Worm (Caenorhabditis elegans) whole organism, young adult: Measurements from ENCODE around the gene str-188.

ENCODE experiments used
- F23B12.7 ChIP-seq: sonication (generic microtip); optimal IDR thresholded peaks from 2 replicates; lab custom pipeline; 2017; ENCODE audit warnings: missing genetic modification characterization, mild to moderate bottlenecking, missing compliant biosample characterization, antibody characterized with exemption, moderate library complexity; ENCODE audit not compliant: insufficient read depth
- F37B4.10 ChIP-seq: fragments of 200-800 bp; sonication (Bioruptor generic); IDR thresholded peaks from 2 replicates; pipeline ENCODE4 v1.3.6; 2022; ENCODE audit warnings: missing genetic modification characterization, missing compliant biosample characterization
- F39B2.1 ChIP-seq: fragments of 200-800 bp; sonication (Bioruptor generic); IDR thresholded peaks from 2 replicates; pipeline ENCODE4 v1.3.6; 2022; ENCODE audit warnings: missing genetic modification reagents, missing genetic modification characterization, missing compliant biosample characterization
- F55B11.4 ChIP-seq: sonication (generic microtip); optimal IDR thresholded peaks from 2 replicates; lab custom pipeline; 2016; ENCODE audit warnings: missing compliant biosample characterization, missing genetic modification characterization, borderline replicate concordance; ENCODE audit not compliant: insufficient read depth
- T26A5.8 ChIP-seq: sonication (generic microtip); optimal IDR thresholded peaks from 2 replicates; lab custom pipeline; 2016; ENCODE audit warnings: missing genetic modification characterization, missing compliant biosample characterization
- Y53F4B.3 ChIP-seq: fragments of 200-800 bp; sonication (Bioruptor generic); IDR thresholded peaks from 2 replicates; pipeline ENCODE4 v1.3.6; 2022; ENCODE audit warnings: missing genetic modification reagents, missing genetic modification characterization, missing compliant biosample characterization
- Y56A3A.18 ChIP-seq: fragments of 200-800 bp; sonication (Bioruptor generic); IDR thresholded peaks from 2 replicates; pipeline ENCODE4 v1.3.6; 2022; ENCODE audit warnings: missing genetic modification reagents, missing genetic modification characterization, missing compliant biosample characterization
- ama-1 ChIP-seq, 3 experiments: fragments of 150-350 bp in 1 of 3; sonication (generic microtip) in 2 of 3; optimal IDR thresholded peaks; 2 replicates each; lab custom pipeline; 2014 to 2018; ENCODE audit warnings: missing biosample characterization in 2 of 3, missing genetic modification characterization in 2 of 3, missing genetic modification reagents in 2 of 3
- atf-7 ChIP-seq: sonication (generic microtip); optimal IDR thresholded peaks from 2 replicates; lab custom pipeline; 2017; ENCODE audit warnings: mild to moderate bottlenecking, missing genetic modification characterization, missing compliant biosample characterization
- athp-1 ChIP-seq: sonication (generic microtip); optimal IDR thresholded peaks from 2 replicates; lab custom pipeline; 2017; ENCODE audit warnings: mild to moderate bottlenecking, missing genetic modification characterization, missing compliant biosample characterization
- cebp-1 ChIP-seq, 2 experiments: fragments of 200-800 bp in 1 of 2; sonication (Bioruptor generic) in 1 of 2; sonication (generic microtip) in 1 of 2; IDR thresholded peaks in 1 of 2; optimal IDR thresholded peaks in 1 of 2; 2 replicates each; pipeline versions ENCODE4 v1.3.6 to Lab custom; 2017 to 2022; ENCODE audit warnings: missing compliant biosample characterization in 2 of 2, missing genetic modification characterization in 2 of 2, mild to moderate bottlenecking in 1 of 2, missing genetic modification reagents in 1 of 2, moderate library complexity in 1 of 2
- cebp-2 ChIP-seq: fragments of 200-800 bp; sonication (Bioruptor generic); IDR thresholded peaks from 2 replicates; pipeline ENCODE4 v1.3.6; 2022; ENCODE audit warnings: missing genetic modification characterization, missing compliant biosample characterization
- ceh-40 ChIP-seq: fragments of 200-800 bp; sonication (Bioruptor generic); IDR thresholded peaks from 2 replicates; pipeline ENCODE4 v1.3.6; 2022; ENCODE audit warnings: missing genetic modification characterization, missing compliant biosample characterization
- ceh-79 ChIP-seq: sonication (generic microtip); optimal IDR thresholded peaks from 2 replicates; lab custom pipeline; 2017; ENCODE audit warnings: mild to moderate bottlenecking, missing genetic modification characterization, missing compliant biosample characterization
- ceh-91 ChIP-seq: fragments of 200-800 bp; sonication (Bioruptor generic); IDR thresholded peaks from 2 replicates; pipeline ENCODE4 v1.3.6; 2022; ENCODE audit warnings: missing genetic modification reagents, missing genetic modification characterization, missing compliant biosample characterization
- chd-7 ChIP-seq: sonication (generic microtip); optimal IDR thresholded peaks from 2 replicates; lab custom pipeline; 2016; ENCODE audit warnings: mild to moderate bottlenecking, missing genetic modification characterization, moderate library complexity, missing compliant biosample characterization
- dpff-1 ChIP-seq: sonication (generic microtip); optimal IDR thresholded peaks from 2 replicates; lab custom pipeline; 2017; ENCODE audit warnings: mild to moderate bottlenecking, missing genetic modification characterization, missing compliant biosample characterization
- egl-18 ChIP-seq: fragments of 200-800 bp; sonication (Bioruptor generic); IDR thresholded peaks from 2 replicates; pipeline ENCODE4 v1.3.6; 2022; ENCODE audit warnings: missing genetic modification reagents, missing genetic modification characterization, missing compliant biosample characterization
- ekl-4 ChIP-seq: fragments of 200-800 bp; sonication (Bioruptor generic); IDR thresholded peaks from 2 replicates; pipeline ENCODE4 v1.3.6; 2022; ENCODE audit warnings: missing genetic modification reagents, missing genetic modification characterization, missing compliant biosample characterization
- fkh-3 ChIP-seq: sonication (generic microtip); optimal IDR thresholded peaks from 2 replicates; lab custom pipeline; 2016; ENCODE audit warnings: mild to moderate bottlenecking, missing genetic modification characterization, missing compliant biosample characterization
- him-1 ChIP-seq: sonication (generic microtip); optimal IDR thresholded peaks from 2 replicates; lab custom pipeline; 2016; ENCODE audit warnings: missing genotype, missing genetic modification reagents, missing genetic modification characterization, missing compliant biosample characterization
- hmg-20 ChIP-seq: fragments of 200-800 bp; sonication (Bioruptor generic); IDR thresholded peaks from 2 replicates; pipeline ENCODE4 v1.3.6; 2022; ENCODE audit warnings: missing genetic modification reagents, missing genetic modification characterization, missing compliant biosample characterization
- let-526 ChIP-seq: fragments of 200-800 bp; sonication (Bioruptor generic); IDR thresholded peaks from 2 replicates; pipeline ENCODE4 v1.3.6; 2022; ENCODE audit warnings: missing genetic modification reagents, missing genetic modification characterization, missing compliant biosample characterization
- let-607 ChIP-seq, 2 experiments: fragments of 200-800 bp in 1 of 2; sonication (Bioruptor generic) in 1 of 2; sonication (generic microtip) in 1 of 2; optimal IDR thresholded peaks; 2 replicates each; lab custom pipeline; 2016 to 2018; ENCODE audit warnings: mild to moderate bottlenecking in 2 of 2, missing compliant biosample characterization in 2 of 2, missing genetic modification characterization in 2 of 2, moderate library complexity in 2 of 2, missing genotype in 1 of 2
- lsl-1 ChIP-seq: fragments of 200-800 bp; sonication (Bioruptor generic); optimal IDR thresholded peaks from 2 replicates; lab custom pipeline; 2018; ENCODE audit warnings: mild to moderate bottlenecking, missing genetic modification characterization, moderate library complexity, missing compliant biosample characterization
- madf-8 ChIP-seq: fragments of 200-800 bp; sonication (Bioruptor generic); conservative IDR thresholded peaks from 2 replicates; pipeline ENCODE4 v1.3.6; 2022; ENCODE audit warnings: missing genetic modification reagents, missing genetic modification characterization, missing compliant biosample characterization
- nfyb-1 ChIP-seq: fragments of 200-800 bp; sonication (Bioruptor generic); IDR thresholded peaks from 2 replicates; pipeline ENCODE4 v1.3.6; 2022; ENCODE audit warnings: missing genetic modification reagents, missing genetic modification characterization, missing compliant biosample characterization
- nhr-179 ChIP-seq: sonication (generic microtip); optimal IDR thresholded peaks from 2 replicates; lab custom pipeline; 2016; ENCODE audit warnings: mild to moderate bottlenecking, missing genetic modification characterization, missing compliant biosample characterization
- nhr-80 ChIP-seq: sonication (generic microtip); optimal IDR thresholded peaks from 2 replicates; lab custom pipeline; 2016; ENCODE audit warnings: missing genetic modification characterization, missing compliant biosample characterization
- pha-4 ChIP-seq: fragments of 150-350 bp; sonication (generic microtip); optimal IDR thresholded peaks from 2 replicates; lab custom pipeline; 2014; ENCODE audit warnings: missing biosample characterization, missing genetic modification reagents, missing genetic modification characterization
- repo-1 ChIP-seq: sonication (generic microtip); optimal IDR thresholded peaks from 2 replicates; lab custom pipeline; 2017; ENCODE audit warnings: mild to moderate bottlenecking, missing genetic modification characterization, missing compliant biosample characterization
- rpc-1 ChIP-seq, 2 experiments: fragments of 150-350 bp in 1 of 2; sonication (generic microtip) in 1 of 2; optimal IDR thresholded peaks; 2 replicates each; lab custom pipeline; 2014 to 2018; ENCODE audit warnings: missing biosample characterization in 1 of 2, missing genetic modification characterization in 1 of 2, missing genetic modification reagents in 1 of 2, missing genotype in 1 of 2
- sdz-38 ChIP-seq: sonication (generic microtip); optimal IDR thresholded peaks from 2 replicates; lab custom pipeline; 2016; ENCODE audit warnings: missing genotype, missing genetic modification characterization, missing compliant biosample characterization
- snpc-1.3 ChIP-seq: sonication (generic microtip); optimal IDR thresholded peaks from 2 replicates; lab custom pipeline; 2017; ENCODE audit warnings: missing genetic modification characterization, mild to moderate bottlenecking, missing compliant biosample characterization, antibody characterized with exemption, moderate library complexity, missing genotype, missing genetic modification reagents; ENCODE audit not compliant: insufficient read depth
- snpc-3.4 ChIP-seq: sonication (generic microtip); optimal IDR thresholded peaks from 2 replicates; lab custom pipeline; 2017; ENCODE audit warnings: missing genetic modification characterization, mild to moderate bottlenecking, missing compliant biosample characterization, antibody characterized with exemption, moderate library complexity, missing genotype, missing genetic modification reagents
- somi-1 ChIP-seq: fragments of 200-800 bp; sonication (Bioruptor generic); optimal IDR thresholded peaks from 2 replicates; lab custom pipeline; 2018; ENCODE audit warnings: mild to moderate bottlenecking, missing genetic modification characterization, missing compliant biosample characterization
- unc-62 ChIP-seq: fragments of 150-350 bp; optimal IDR thresholded peaks from 2 replicates; lab custom pipeline; 2014; ENCODE audit warnings: missing biosample characterization, missing genetic modification reagents, missing genetic modification characterization
- zim-3 ChIP-seq: sonication (generic microtip); optimal IDR thresholded peaks from 2 replicates; lab custom pipeline; 2017; ENCODE audit warnings: mild to moderate bottlenecking, missing genetic modification characterization, moderate library complexity, missing compliant biosample characterization
- ztf-6 ChIP-seq: fragments of 200-800 bp; sonication (Bioruptor generic); IDR thresholded peaks from 2 replicates; pipeline ENCODE4 v1.3.6; 2022; ENCODE audit warnings: missing genetic modification reagents, missing genetic modification characterization, missing compliant biosample characterization

The str-188 gene

DNA sequence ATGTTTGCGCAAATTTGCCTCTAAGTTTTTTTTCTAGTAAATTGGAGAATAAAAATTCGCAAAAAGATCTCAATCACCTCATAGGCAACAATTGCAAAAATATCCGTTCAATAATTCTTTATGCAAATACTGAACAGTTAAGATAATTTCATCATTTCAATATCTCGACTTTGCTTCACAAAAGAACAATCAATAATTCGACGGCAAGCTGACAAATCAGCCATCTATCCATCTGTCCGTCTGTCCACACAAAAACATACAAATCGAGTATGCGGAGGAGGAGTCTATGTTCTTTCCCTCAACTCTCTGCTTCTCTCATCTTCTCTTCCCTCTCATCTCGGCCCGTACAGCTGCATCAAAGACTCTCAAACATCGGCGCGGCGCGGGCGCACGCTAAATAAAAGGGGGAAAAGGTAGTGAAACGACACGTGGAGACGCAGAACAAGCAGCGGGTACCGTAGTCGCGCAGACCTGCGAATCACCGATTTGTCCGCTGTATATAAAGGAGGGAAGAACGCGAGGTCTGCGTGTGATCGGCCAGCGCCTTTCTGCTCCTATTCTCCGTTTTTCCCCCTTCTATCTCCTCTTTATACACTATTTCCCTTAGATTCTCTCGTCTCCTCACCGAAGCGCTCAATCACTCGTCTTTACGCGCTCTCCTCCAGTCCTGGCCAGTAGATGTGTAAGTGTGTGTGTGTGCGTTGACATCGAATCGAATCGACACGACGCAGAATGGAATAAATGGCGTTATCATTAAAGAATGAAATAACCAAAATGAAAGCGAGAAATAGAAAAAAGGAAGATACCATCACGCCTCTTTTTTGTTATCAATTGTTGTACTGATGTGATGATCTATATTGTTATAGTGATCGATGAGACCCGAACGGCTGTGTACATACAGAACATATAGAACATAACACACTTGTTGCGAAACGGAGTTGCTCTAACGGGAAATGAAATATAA is 14.5 kb downstream of the str-188 start (continued):
- peak; percentile 81 for TF ChIP-seq ekl-4 (GFP tag; lab: Robert Waterston, UW)
- no peak for TF ChIP-seq pha-4
- TF ChIP-seq nhr-179 (tag; lab: Kevin White, UChicago), result no peak
- TF ChIP-seq repo-1 (tag; lab: Kevin White, UChicago), result peak; percentile 61
- peak; percentile 32 for TF ChIP-seq unc-62
- TF ChIP-seq snpc-1.3, result no peak
- TF ChIP-seq let-607 (tag; optimal IDR thresholded peaks at IDR 0.05; lab: Kevin White, UChicago), result peak; percentile 93 to 95
- TF ChIP-seq nfyb-1 (GFP tag; lab: Robert Waterston, UW), result peak; percentile 95
- no peak for TF ChIP-seq F55B11.4
- TF ChIP-seq snpc-3.4 (tag; lab: Kevin White, UChicago), result no peak
- TF ChIP-seq lsl-1 (GFP tag; lab: Kevin White, UChicago), result no peak
- no peak for TF ChIP-seq dpff-1
- no peak for TF ChIP-seq him-1 (tag; lab: Kevin White, UChicago)
- TF ChIP-seq T26A5.8 (tag; lab: Kevin White, UChicago), result no peak
- TF ChIP-seq F39B2.1 (GFP tag; lab: Robert Waterston, UW), result no peak
- TF ChIP-seq Y53F4B.3 (GFP tag; lab: Robert Waterston, UW), result no peak
- TF ChIP-seq Y56A3A.18 (GFP tag; lab: Robert Waterston, UW), result 0 out of 2 replicates have a peak, but pooled peaks have one; percentile 6
- TF ChIP-seq ceh-40 (GFP tag; lab: Robert Waterston, UW), result no peak
- no peak for TF ChIP-seq fkh-3
- TF ChIP-seq ztf-6 (GFP tag; lab: Robert Waterston, UW), result 0 out of 2 replicates have a peak, but pooled peaks have one; percentile 62
- peak; percentile 97 for TF ChIP-seq nhr-80 (tag; lab: Kevin White, UChicago)
- TF ChIP-seq egl-18 (GFP tag; lab: Robert Waterston, UW), result 0 out of 2 replicates have a peak, but pooled peaks have one; percentile 13
- TF ChIP-seq madf-8 (GFP tag; lab: Robert Waterston, UW), result no peak
- peak; percentile 82 for TF ChIP-seq somi-1
- TF ChIP-seq F23B12.7 (tag; lab: Kevin White, UChicago), result no peak
- TF ChIP-seq F37B4.10 (GFP tag; lab: Robert Waterston, UW), result no peak
- no peak for TF ChIP-seq cebp-2 (GFP tag; lab: Robert Waterston, UW)
- peak; percentile 93 for TF ChIP-seq atf-7 (tag; lab: Kevin White, UChicago)
- TF ChIP-seq ceh-91 (GFP tag; lab: Robert Waterston, UW), result 0 out of 2 replicates have a peak, but pooled peaks have one; percentile 26
- TF ChIP-seq chd-7, result peak; percentile 96
- peak; percentile 88; the same call in 1 of the 2 replicates for TF ChIP-seq let-526 (GFP tag; lab: Robert Waterston, UW)
- no peak for TF ChIP-seq sdz-38
- no peak for TF ChIP-seq ceh-79 (tag; lab: Kevin White, UChicago)
- no peak for TF ChIP-seq cebp-1 (GFP tag; IDR thresholded peaks at IDR 0.05; lab: Robert Waterston, UW)
- peak; percentile 92 for TF ChIP-seq cebp-1 (tag; optimal IDR thresholded peaks at IDR 0.05; lab: Kevin White, UChicago)
- TF ChIP-seq athp-1 (tag; lab: Kevin White, UChicago), result peak; percentile 59

DNA sequence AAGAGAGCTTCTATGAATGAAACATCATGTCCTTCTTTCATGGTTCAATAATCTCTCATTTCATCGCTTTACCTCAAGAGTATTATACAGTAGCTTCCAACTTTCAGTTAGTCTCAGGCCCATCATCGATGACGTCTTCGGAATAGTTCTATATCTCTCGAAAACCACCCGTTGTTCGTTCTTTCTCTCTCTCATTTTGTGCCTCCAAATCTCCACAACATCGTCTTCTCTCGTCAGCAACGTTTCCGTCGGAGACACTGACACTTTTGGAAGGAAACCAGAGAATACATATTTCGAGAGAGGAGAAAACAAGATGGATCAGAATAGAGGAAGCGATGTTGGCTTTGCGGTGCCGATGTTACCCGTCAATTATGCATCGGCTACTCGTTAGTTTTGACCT is 15.4 kb downstream of the str-188 start:
- TF ChIP-seq nfyb-1 (GFP tag; lab: Robert Waterston, UW), result peak; percentile 31; the same call in 1 of the 2 replicates
- TF ChIP-seq ama-1 (optimal IDR thresholded peaks at IDR 0.05; lab: Kevin White, UChicago), result peak; percentile 52
- no peak for TF ChIP-seq ama-1 (GFP tag; optimal IDR thresholded peaks at IDR 0.05; lab: Kevin White, UChicago)
- 0 out of 2 replicates have a peak, but pooled peaks have one; percentile 4 for TF ChIP-seq hmg-20
- peak; percentile 1 for TF ChIP-seq zim-3 (tag; lab: Kevin White, UChicago)
- no peak for TF ChIP-seq rpc-1 (optimal IDR thresholded peaks at IDR 0.05; lab: Kevin White, UChicago)
- TF ChIP-seq rpc-1 (tag; optimal IDR thresholded peaks at IDR 0.05; lab: Kevin White, UChicago), result no peak
